Worm (Caenorhabditis elegans): ENCODE measurements around the gene F54D11.4.
A peak's percentile ranks its signal among the peaks of the same experiment; 100 is the strongest.
"Not testable (repeated sequence)": the region's sequence is repeated elsewhere in the genome, so short reads cannot be mapped to it uniquely, and the experiment has no call there.

The F54D11.4 gene

ce11 chrV:4615802-4616201, at the start of gene F54D11.4, which contains the start of gene Y61A9LA.10:
F54D11.4 (plus strand) TSS chrV:4616151.
Y61A9LA.10 (minus strand) TSS chrV:4615817.
- TF ChIP-seq ref-1 (GFP tag; conservative IDR thresholded peaks at IDR 0.05) = no peak
- TF ChIP-seq klf-2 (GFP tag; conservative IDR thresholded peaks at IDR 0.05) = 0 out of 2 replicates have a peak, but pooled peaks have one; percentile 8

- TF ChIP-seq med-1 (GFP tag; optimal IDR thresholded peaks at IDR 0.05; ENCODE audit: insufficient read depth) (no peak), ztf-23 (GFP tag; IDR thresholded peaks at IDR 0.05) (no peak), ztf-29 (GFP tag; IDR thresholded peaks at IDR 0.05) (no peak), ref-1 (GFP tag; conservative IDR thresholded peaks at IDR 0.05) (no peak), flt-1 (GFP tag; IDR thresholded peaks at IDR 0.05) (no peak), tab-1 (GFP tag; IDR thresholded peaks at IDR 0.05) (no peak), T22C8.4 (GFP tag; IDR thresholded peaks at IDR 0.05) (no peak), cog-1 (tag; optimal IDR thresholded peaks at IDR 0.05) (no peak), klf-2 (GFP tag; conservative IDR thresholded peaks at IDR 0.05) (no peak)
These were observed 45.8 kb upstream of the F54D11.4 start, which contains the start of gene sut-2 for ce11 chrV:4569999-4570627. sut-2 (minus strand) TSS chrV:4570049.

- TF ChIP-seq klf-2 (GFP tag; conservative IDR thresholded peaks at IDR 0.05) = no peak
- TF ChIP-seq T22C8.4 (GFP tag; IDR thresholded peaks at IDR 0.05) = 0 out of 2 replicates have a peak, but pooled peaks have one; percentile 27
- no peak for TF ChIP-seq tab-1 (GFP tag; IDR thresholded peaks at IDR 0.05)
- TF ChIP-seq flt-1 (GFP tag; IDR thresholded peaks at IDR 0.05) = no peak
These were observed 45.1 kb upstream of the F54D11.4 start, which contains the start of gene Y61A9LA.3 for ce11 chrV:4570833-4571232. Y61A9LA.3 (plus strand) TSS chrV:4571133.

- TF ChIP-seq tab-1 (GFP tag; IDR thresholded peaks at IDR 0.05) (no peak), klf-2 (GFP tag; conservative IDR thresholded peaks at IDR 0.05) (no peak), med-1 (GFP tag; optimal IDR thresholded peaks at IDR 0.05; ENCODE audit: insufficient read depth) (no peak), cog-1 (tag; optimal IDR thresholded peaks at IDR 0.05) (no peak), ztf-29 (GFP tag; IDR thresholded peaks at IDR 0.05) (no peak), ztf-23 (GFP tag; IDR thresholded peaks at IDR 0.05) (no peak), flt-1 (GFP tag; IDR thresholded peaks at IDR 0.05) (no peak), T22C8.4 (GFP tag; IDR thresholded peaks at IDR 0.05) (no peak), ref-1 (GFP tag; conservative IDR thresholded peaks at IDR 0.05) (no peak)
These were observed 44.0 kb upstream of the F54D11.4 start for ce11 chrV:4571997-4572396.

ce11 chrV:4573824-4574223, 42.1 kb upstream of the F54D11.4 start, which contains the start of gene hpo-39:
hpo-39 (minus strand) TSS chrV:4573924.
- not testable (repeated sequence) for TF ChIP-seq cog-1 (tag; optimal IDR thresholded peaks at IDR 0.05); med-1 (GFP tag; optimal IDR thresholded peaks at IDR 0.05; ENCODE audit: insufficient read depth); flt-1 (GFP tag; IDR thresholded peaks at IDR 0.05)

ce11 chrV:4575458-4575857, 40.5 kb upstream of the F54D11.4 start:
- TF ChIP-seq flt-1 (GFP tag; IDR thresholded peaks at IDR 0.05) = no peak
- TF ChIP-seq ztf-29 (GFP tag; IDR thresholded peaks at IDR 0.05) = no peak
- TF ChIP-seq cog-1 (tag; optimal IDR thresholded peaks at IDR 0.05) = no peak
- no peak for TF ChIP-seq tab-1 (GFP tag; IDR thresholded peaks at IDR 0.05)
- TF ChIP-seq ztf-23 (GFP tag; IDR thresholded peaks at IDR 0.05) = no peak
- no peak for TF ChIP-seq med-1 (GFP tag; optimal IDR thresholded peaks at IDR 0.05; ENCODE audit: insufficient read depth)
- TF ChIP-seq T22C8.4 (GFP tag; IDR thresholded peaks at IDR 0.05) = no peak
- TF ChIP-seq ref-1 (GFP tag; conservative IDR thresholded peaks at IDR 0.05) = no peak
- no peak for TF ChIP-seq klf-2 (GFP tag; conservative IDR thresholded peaks at IDR 0.05)

ce11 chrV:4580594-4580993, 35.4 kb upstream of the F54D11.4 start:
- TF ChIP-seq cog-1 (tag; optimal IDR thresholded peaks at IDR 0.05) (no peak), ztf-29 (GFP tag; IDR thresholded peaks at IDR 0.05) (no peak), med-1 (GFP tag; optimal IDR thresholded peaks at IDR 0.05; ENCODE audit: insufficient read depth) (no peak)

- no peak for TF ChIP-seq ztf-23 (GFP tag; IDR thresholded peaks at IDR 0.05)
- TF ChIP-seq ztf-29 (GFP tag; IDR thresholded peaks at IDR 0.05) = no peak
- TF ChIP-seq tab-1 (GFP tag; IDR thresholded peaks at IDR 0.05) = no peak
- no peak for TF ChIP-seq ref-1 (GFP tag; conservative IDR thresholded peaks at IDR 0.05)
- TF ChIP-seq T22C8.4 (GFP tag; IDR thresholded peaks at IDR 0.05) = no peak
- no peak for TF ChIP-seq flt-1 (GFP tag; IDR thresholded peaks at IDR 0.05)
- no peak for TF ChIP-seq cog-1 (tag; optimal IDR thresholded peaks at IDR 0.05)
- no peak for TF ChIP-seq klf-2 (GFP tag; conservative IDR thresholded peaks at IDR 0.05)
- no peak for TF ChIP-seq med-1 (GFP tag; optimal IDR thresholded peaks at IDR 0.05; ENCODE audit: insufficient read depth)
These were observed 30.9 kb upstream of the F54D11.4 start, which contains the start of gene Y61A9LA.1 for ce11 chrV:4585009-4585408. Y61A9LA.1 (plus strand) TSS chrV:4585309.

ce11 chrV:4590791-4591190, 25.2 kb upstream of the F54D11.4 start:
- TF ChIP-seq cog-1 (tag; optimal IDR thresholded peaks at IDR 0.05) = no peak
- TF ChIP-seq ztf-23 (GFP tag; IDR thresholded peaks at IDR 0.05) = no peak
- no peak for TF ChIP-seq flt-1 (GFP tag; IDR thresholded peaks at IDR 0.05)
- no peak for TF ChIP-seq tab-1 (GFP tag; IDR thresholded peaks at IDR 0.05)
- no peak for TF ChIP-seq ref-1 (GFP tag; conservative IDR thresholded peaks at IDR 0.05)
- no peak for TF ChIP-seq med-1 (GFP tag; optimal IDR thresholded peaks at IDR 0.05; ENCODE audit: insufficient read depth)

ce11 chrV:4598489-4598888, 17.5 kb upstream of the F54D11.4 start:
- TF ChIP-seq ref-1 (GFP tag; conservative IDR thresholded peaks at IDR 0.05) = no peak
- TF ChIP-seq flt-1 (GFP tag; IDR thresholded peaks at IDR 0.05) = no peak
- TF ChIP-seq klf-2 (GFP tag; conservative IDR thresholded peaks at IDR 0.05) = no peak
- TF ChIP-seq ztf-23 (GFP tag; IDR thresholded peaks at IDR 0.05) = no peak

Data from whole organism, midembryonic.